Fruit fly (Drosophila melanogaster) whole organism, embryonic: ENCODE results near the gene Syt14.

Experiments
- Ada2b ChIP-seq: fragments of 200-800 bp; sonication (Bioruptor generic); IDR thresholded peaks from 2 replicates; pipeline ENCODE4 v1.3.6; 2022; ENCODE audit warnings: missing biosample characterization, missing genetic modification characterization
- Aef1 ChIP-seq: fragments of 200-800 bp; sonication (Bioruptor generic); IDR thresholded peaks from 3 replicates; pipeline ENCODE4 v1.3.6; 2022; ENCODE audit warnings: missing biosample characterization, missing genetic modification characterization
- Bgb ChIP-seq: fragments of 200-800 bp; sonication (Bioruptor generic); IDR thresholded peaks from 2 replicates; pipeline ENCODE4 v1.3.6; 2022; ENCODE audit warnings: missing biosample characterization, missing genetic modification characterization; ENCODE audit not compliant: partially characterized antibody
- CG10431 ChIP-seq: fragments of 200-800 bp; sonication (Bioruptor generic); optimal IDR thresholded peaks from 3 replicates; lab custom pipeline; 2018; ENCODE audit warnings: missing biosample characterization, mild to moderate bottlenecking, missing genetic modification characterization
- CG10654 ChIP-seq: fragments of 200-800 bp; sonication (Bioruptor generic); optimal IDR thresholded peaks from 2 replicates; lab custom pipeline; 2016; ENCODE audit warnings: missing biosample characterization, missing genetic modification characterization
- CG12104 ChIP-seq: fragments of 200-800 bp; sonication (Bioruptor generic); optimal IDR thresholded peaks from 3 replicates; lab custom pipeline; 2016; ENCODE audit warnings: missing biosample characterization, missing genetic modification characterization
- CG12299 ChIP-seq: fragments of 200-800 bp; sonication (Bioruptor generic); optimal IDR thresholded peaks from 2 replicates; lab custom pipeline; 2018; ENCODE audit warnings: missing biosample characterization, mild to moderate bottlenecking, missing genetic modification characterization
- CG1233 ChIP-seq: fragments of 200-800 bp; sonication (Bioruptor generic); optimal IDR thresholded peaks from 4 replicates; lab custom pipeline; 2018; ENCODE audit warnings: missing biosample characterization, mild to moderate bottlenecking, missing genetic modification characterization
- CG12744 ChIP-seq: fragments of 200-800 bp; sonication (Bioruptor generic); optimal IDR thresholded peaks from 2 replicates; lab custom pipeline; 2016; ENCODE audit warnings: missing biosample characterization, missing genetic modification characterization
- CG14860 ChIP-seq: fragments of 200-800 bp; sonication (Bioruptor generic); IDR thresholded peaks from 3 replicates; pipeline ENCODE4 v1.3.6; 2022; ENCODE audit warnings: missing biosample characterization, missing genetic modification characterization; ENCODE audit not compliant: partially characterized antibody
- CG15011 ChIP-seq: fragments of 200-800 bp; sonication (Bioruptor generic); optimal IDR thresholded peaks from 3 replicates; lab custom pipeline; 2018; ENCODE audit warnings: missing biosample characterization, mild to moderate bottlenecking, missing genetic modification characterization
- CG1529 ChIP-seq: fragments of 200-800 bp; sonication (Bioruptor generic); optimal IDR thresholded peaks from 3 replicates; lab custom pipeline; 2018; ENCODE audit warnings: missing biosample characterization, missing genetic modification characterization
- CG1832 ChIP-seq: fragments of 200-800 bp; sonication (Bioruptor generic); optimal IDR thresholded peaks from 2 replicates; lab custom pipeline; 2017; ENCODE audit warnings: missing biosample characterization, mild to moderate bottlenecking, missing genetic modification characterization, inconsistent platforms
- CG3281 ChIP-seq: fragments of 200-800 bp; sonication (Bioruptor generic); optimal IDR thresholded peaks from 3 replicates; lab custom pipeline; 2017; ENCODE audit warnings: missing biosample characterization, mild to moderate bottlenecking, missing genetic modification characterization
- CG3995 ChIP-seq: fragments of 200-800 bp; sonication (Bioruptor generic); optimal IDR thresholded peaks from 3 replicates; lab custom pipeline; 2016; ENCODE audit warnings: missing biosample characterization, missing genetic modification characterization
- CG4730 ChIP-seq: fragments of 200-800 bp; sonication (Bioruptor generic); IDR thresholded peaks from 2 replicates; pipeline ENCODE4 v1.3.6; 2022; ENCODE audit warnings: missing biosample characterization, missing genetic modification characterization
- CG6854 ChIP-seq: fragments of 200-800 bp; sonication (Bioruptor generic); optimal IDR thresholded peaks from 3 replicates; lab custom pipeline; 2017; ENCODE audit warnings: missing biosample characterization, mild to moderate bottlenecking, missing genetic modification characterization
- CG7987 ChIP-seq: fragments of 200-800 bp; sonication (Bioruptor generic); optimal IDR thresholded peaks from 2 replicates; lab custom pipeline; 2018; ENCODE audit warnings: missing biosample characterization, mild to moderate bottlenecking, missing genetic modification characterization, moderate library complexity
- CHES-1-like ChIP-seq: fragments of 200-800 bp; sonication (Bioruptor generic); optimal IDR thresholded peaks from 2 replicates; lab custom pipeline; 2016; ENCODE audit warnings: missing biosample characterization, missing genetic modification characterization
- Dref ChIP-seq: fragments of 200-800 bp; sonication (Bioruptor generic); IDR thresholded peaks from 2 replicates; pipeline ENCODE4 v1.3.6; 2022; ENCODE audit warnings: missing biosample characterization, missing genetic modification characterization
- GATAe ChIP-seq: fragments of 200-800 bp; sonication (Bioruptor generic); conservative IDR thresholded peaks from 2 replicates; pipeline ENCODE4 v1.3.6; 2022; ENCODE audit warnings: missing biosample characterization, missing genetic modification characterization
- H15 ChIP-seq: fragments of 200-800 bp; sonication (Bioruptor generic); IDR thresholded peaks from 3 replicates; pipeline ENCODE4 v1.3.6; 2022; ENCODE audit warnings: missing biosample characterization, missing genetic modification characterization
- H2.0 ChIP-seq: fragments of 200-800 bp; sonication (Bioruptor generic); IDR thresholded peaks from 2 replicates; pipeline ENCODE4 v1.3.6; 2022; ENCODE audit warnings: missing biosample characterization, missing genetic modification characterization
- Lhr ChIP-seq: fragments of 200-800 bp; sonication (Bioruptor generic); optimal IDR thresholded peaks from 3 replicates; lab custom pipeline; 2017; ENCODE audit warnings: mild to moderate bottlenecking, missing biosample characterization, missing genetic modification reagents, missing genetic modification characterization
- Med ChIP-seq: fragments of 200-800 bp; sonication (Bioruptor generic); peaks from one replicate; lab custom pipeline; 2016; ENCODE audit warnings: missing biosample characterization, missing genetic modification characterization, mild to moderate bottlenecking, inconsistent platforms, moderate library complexity
- Ravus ChIP-seq: fragments of 200-800 bp; sonication (Bioruptor generic); IDR thresholded peaks from 2 replicates; pipeline ENCODE4 v1.3.6; 2022; ENCODE audit warnings: missing biosample characterization, missing genetic modification characterization
- Sry-δ ChIP-seq: fragments of 200-800 bp; sonication (Bioruptor generic); optimal IDR thresholded peaks from 2 replicates; lab custom pipeline; 2016; ENCODE audit warnings: missing biosample characterization, missing genetic modification characterization
- ash1 ChIP-seq: fragments of 200-800 bp; sonication (Bioruptor generic); optimal IDR thresholded peaks from 2 replicates; lab custom pipeline; 2018; ENCODE audit warnings: missing biosample characterization, mild to moderate bottlenecking, missing genetic modification characterization
- az2 ChIP-seq: fragments of 200-800 bp; sonication (Bioruptor generic); optimal IDR thresholded peaks from 3 replicates; lab custom pipeline; 2016; ENCODE audit warnings: missing biosample characterization, missing genetic modification characterization
- bigmax ChIP-seq: fragments of 200-800 bp; sonication (Bioruptor generic); optimal IDR thresholded peaks from 2 replicates; lab custom pipeline; 2018; ENCODE audit warnings: missing biosample characterization, mild to moderate bottlenecking, missing genetic modification characterization
- chinmo ChIP-seq: fragments of 200-800 bp; sonication (Bioruptor generic); IDR thresholded peaks from 4 replicates; pipeline ENCODE4 v1.3.6; 2022; ENCODE audit warnings: missing biosample characterization, missing genetic modification characterization; ENCODE audit not compliant: partially characterized antibody
- corto ChIP-seq: fragments of 200-800 bp; sonication (Bioruptor generic); optimal IDR thresholded peaks from 2 replicates; lab custom pipeline; 2016; ENCODE audit warnings: missing biosample characterization, mild to moderate bottlenecking, missing genetic modification characterization, moderate library complexity
- crc ChIP-seq: fragments of 200-800 bp; sonication (Bioruptor generic); optimal IDR thresholded peaks from 2 replicates; lab custom pipeline; 2016; ENCODE audit warnings: missing biosample characterization, missing genetic modification characterization
- crp ChIP-seq, 2 experiments: fragments of 200-800 bp; sonication (Bioruptor generic); optimal IDR thresholded peaks; 2 replicates in 1 of 2; 3 replicates in 1 of 2; lab custom pipeline; 2017; ENCODE audit warnings: missing biosample characterization in 2 of 2, missing genetic modification characterization in 2 of 2, mild to moderate bottlenecking in 1 of 2, moderate library complexity in 1 of 2
- da ChIP-seq: fragments of 200-800 bp; sonication (Bioruptor generic); optimal IDR thresholded peaks from 2 replicates; lab custom pipeline; 2016; ENCODE audit warnings: missing biosample characterization, missing genetic modification characterization
- dan ChIP-seq: fragments of 200-800 bp; sonication (Bioruptor generic); IDR thresholded peaks from 2 replicates; pipeline ENCODE4 v1.3.6; 2022; ENCODE audit warnings: missing biosample characterization, missing genetic modification characterization
- dysf ChIP-seq: fragments of 200-800 bp; sonication (Bioruptor generic); IDR thresholded peaks from 3 replicates; pipeline ENCODE4 v1.3.6; 2022; ENCODE audit warnings: missing biosample characterization, missing genetic modification characterization
- fd64A ChIP-seq: fragments of 200-800 bp; sonication (Bioruptor generic); optimal IDR thresholded peaks from 3 replicates; lab custom pipeline; 2018; ENCODE audit warnings: missing biosample characterization, mild to moderate bottlenecking, missing genetic modification characterization
- hth ChIP-seq: fragments of >200 bp; optimal IDR thresholded peaks from 2 replicates; lab custom pipeline; 2017; ENCODE audit warnings: inconsistent platforms
- lola ChIP-seq, 3 experiments: fragments of >200 bp in 2 of 3; fragments of 200-800 bp in 1 of 3; sonication (Bioruptor generic) in 1 of 3; optimal IDR thresholded peaks; 2 replicates each; lab custom pipeline; 2017 to 2019; ENCODE audit warnings: missing biosample characterization in 3 of 3, missing genetic modification characterization in 3 of 3, mild to moderate bottlenecking in 1 of 3, moderate library complexity in 1 of 3
- nmo ChIP-seq: fragments of 200-800 bp; sonication (Bioruptor generic); optimal IDR thresholded peaks from 2 replicates; lab custom pipeline; 2018; ENCODE audit warnings: missing biosample characterization, mild to moderate bottlenecking, missing genetic modification characterization, moderate library complexity
- pita ChIP-seq: fragments of 200-800 bp; sonication (Bioruptor generic); optimal IDR thresholded peaks from 2 replicates; lab custom pipeline; 2017; ENCODE audit warnings: missing biosample characterization, mild to moderate bottlenecking, missing genetic modification characterization
- rib ChIP-seq: fragments of 200-800 bp; sonication (Bioruptor generic); IDR thresholded peaks from 2 replicates; pipeline ENCODE4 v1.3.6; 2022; ENCODE audit warnings: missing biosample characterization, missing genetic modification characterization
- ro ChIP-seq: fragments of 200-800 bp; sonication (Bioruptor generic); IDR thresholded peaks from 2 replicates; pipeline ENCODE4 v1.3.6; 2022; ENCODE audit warnings: missing biosample characterization, missing genetic modification characterization
- sisA ChIP-seq: fragments of 200-800 bp; sonication (Bioruptor generic); IDR thresholded peaks from 2 replicates; pipeline ENCODE4 v1.3.6; 2022; ENCODE audit warnings: missing biosample characterization, missing genetic modification characterization
- sqz ChIP-seq: fragments of 200-800 bp; sonication (Bioruptor generic); optimal IDR thresholded peaks from 3 replicates; lab custom pipeline; 2018; ENCODE audit warnings: missing biosample characterization, mild to moderate bottlenecking, missing genetic modification characterization
- tll ChIP-seq, 2 experiments: fragments of 200-800 bp in 1 of 2; fragments of >200 bp in 1 of 2; sonication (Bioruptor generic) in 1 of 2; optimal IDR thresholded peaks; 2 replicates each; lab custom pipeline; 2017 to 2019; ENCODE audit warnings: missing biosample characterization in 2 of 2, missing genetic modification characterization in 2 of 2, mild to moderate bottlenecking in 1 of 2, moderate library complexity in 1 of 2
- ttk ChIP-seq: fragments of 200-800 bp; sonication (Bioruptor generic); IDR thresholded peaks from 2 replicates; pipeline ENCODE4 v2.1.2; 2022; ENCODE audit warnings: missing biosample characterization, missing genetic modification characterization
- vnd ChIP-seq: fragments of 200-800 bp; sonication (Bioruptor generic); IDR thresholded peaks from 3 replicates; pipeline ENCODE4 v1.3.6; 2022; ENCODE audit warnings: missing biosample characterization, missing genetic modification characterization; ENCODE audit not compliant: partially characterized antibody
- wek ChIP-seq: fragments of 200-800 bp; sonication (Bioruptor generic); optimal IDR thresholded peaks from 3 replicates; lab custom pipeline; 2018; ENCODE audit warnings: missing biosample characterization, mild to moderate bottlenecking, missing genetic modification characterization, moderate library complexity
- wor ChIP-seq: fragments of 200-800 bp; sonication (Bioruptor generic); IDR thresholded peaks from 2 replicates; pipeline ENCODE4 v1.3.6; 2022; ENCODE audit warnings: missing biosample characterization, missing genetic modification characterization
- zfh2 ChIP-seq: fragments of 200-800 bp; sonication (Bioruptor generic); optimal IDR thresholded peaks from 2 replicates; lab custom pipeline; 2016; ENCODE audit warnings: missing biosample characterization, missing genetic modification characterization

Gene Syt14

dm6 chr3R:4337580-4337979 lies 18.7 kb upstream of the Syt14 start, which contains the start of the genes Skp2 and CG1103 (continued):
- TF ChIP-seq CG10431 (GFP tag; lab: Kevin White, UChicago) = peak; percentile 73
- no peak for TF ChIP-seq CG6854 (GFP tag; lab: Kevin White, UChicago)
- TF ChIP-seq sisA (GFP tag; lab: Robert Waterston, UW) = no peak
- TF ChIP-seq ttk (GFP tag; lab: Robert Waterston, UW) = no peak
- TF ChIP-seq tll (GFP tag; optimal IDR thresholded peaks at IDR 0.05; lab: Kevin White, UChicago) = peak in 1 of 2 experiments; percentile 33
- TF ChIP-seq CG12744 (GFP tag; lab: Kevin White, UChicago) = no peak
- no peak for TF ChIP-seq Ada2b (GFP tag; lab: Robert Waterston, UW)
- TF ChIP-seq bigmax = no peak
- TF ChIP-seq Lhr (GFP tag; lab: Kevin White, UChicago) = peak; percentile 59
- TF ChIP-seq CG3281 (GFP tag; lab: Kevin White, UChicago) = no peak
- TF ChIP-seq wek (GFP tag; lab: Kevin White, UChicago) = no peak
- TF ChIP-seq CG3995 = no peak
- no peak for TF ChIP-seq H2.0 (GFP tag; lab: Robert Waterston, UW)
- no peak for TF ChIP-seq zfh2 (GFP tag; lab: Kevin White, UChicago)
- TF ChIP-seq Ravus (GFP tag; lab: Robert Waterston, UW) = no peak
- TF ChIP-seq lola (GFP tag; optimal IDR thresholded peaks at IDR 0.05; lab: Kevin White, UChicago) = no peak
- TF ChIP-seq Dref (GFP tag; lab: Robert Waterston, UW) = peak; percentile 79
- TF ChIP-seq ash1 (GFP tag; lab: Kevin White, UChicago) = no peak
- TF ChIP-seq crp (GFP tag; optimal IDR thresholded peaks at IDR 0.05; lab: Kevin White, UChicago) = no peak
- TF ChIP-seq ro (GFP tag; lab: Robert Waterston, UW) = no peak
- TF ChIP-seq Aef1 (GFP tag; lab: Robert Waterston, UW) = no peak
- no peak for TF ChIP-seq pita
- no peak for TF ChIP-seq fd64A (GFP tag; lab: Kevin White, UChicago)
- TF ChIP-seq corto (GFP tag; lab: Kevin White, UChicago) = no peak
- TF ChIP-seq H15 (GFP tag; lab: Robert Waterston, UW) = no peak
- no peak for TF ChIP-seq da
- TF ChIP-seq CG14860 = no peak
- TF ChIP-seq CG1832 (GFP tag; lab: Kevin White, UChicago) = no peak
- TF ChIP-seq dan = no peak
- no peak for TF ChIP-seq GATAe (GFP tag; lab: Robert Waterston, UW)
- TF ChIP-seq Med (GFP tag; lab: Kevin White, UChicago) = peak; percentile 76
- no peak for TF ChIP-seq CG7987
- 0 out of 2 replicates have a peak, but pooled peaks have one; percentile 51 for TF ChIP-seq rib
- peak; percentile 52 for TF ChIP-seq Sry-δ (GFP tag; lab: Kevin White, UChicago)
- no peak for TF ChIP-seq CG15011 (GFP tag; lab: Kevin White, UChicago)
- TF ChIP-seq Bgb (GFP tag; lab: Robert Waterston, UW) = peak; percentile 54
- TF ChIP-seq CG1233 (GFP tag; lab: Kevin White, UChicago) = peak; percentile 11
- no peak for TF ChIP-seq CHES-1-like (GFP tag; lab: Kevin White, UChicago)
- TF ChIP-seq chinmo (GFP tag; lab: Robert Waterston, UW) = no peak
- no peak for TF ChIP-seq az2
- no peak for TF ChIP-seq CG10654
- TF ChIP-seq sqz (GFP tag; lab: Kevin White, UChicago) = no peak
- no peak for TF ChIP-seq CG4730 (GFP tag; lab: Robert Waterston, UW)
- TF ChIP-seq wor = no peak
- TF ChIP-seq nmo (GFP tag; lab: Kevin White, UChicago) = peak; percentile 37
- no peak for TF ChIP-seq CG1529
- no peak for TF ChIP-seq dysf (GFP tag; lab: Robert Waterston, UW)
- TF ChIP-seq hth (lab: Kevin White, UChicago) = no peak
- no peak for TF ChIP-seq vnd (GFP tag; lab: Robert Waterston, UW)
- no peak for TF ChIP-seq CG12104 (GFP tag; lab: Kevin White, UChicago)
- TF ChIP-seq crc = no peak
- no peak for TF ChIP-seq CG12299 (tag; lab: Kevin White, UChicago)
